Worm (Caenorhabditis elegans): ENCODE measurements around the gene cki-2.

ce11 chrII:7769254-7769653, 47.0 kb upstream of the cki-2 start:
- no peak for TF ChIP-seq nhr-6 (tag; optimal IDR thresholded peaks at IDR 0.05)
- TF ChIP-seq gmeb-1 (tag; optimal IDR thresholded peaks at IDR 0.05): no peak
- TF ChIP-seq elt-1 (tag; optimal IDR thresholded peaks at IDR 0.05): no peak
- TF ChIP-seq lin-13 (GFP tag; optimal IDR thresholded peaks at IDR 0.05): no peak
- no peak for TF ChIP-seq unc-62 (GFP tag; optimal IDR thresholded peaks at IDR 0.05)
- no peak for TF ChIP-seq dmd-4 (tag; optimal IDR thresholded peaks at IDR 0.05)
- TF ChIP-seq nhr-77 (tag; optimal IDR thresholded peaks at IDR 0.05): no peak
- no peak for TF ChIP-seq ama-1 (optimal IDR thresholded peaks at IDR 0.05)
- no peak for TF ChIP-seq sma-3 (GFP tag; optimal IDR thresholded peaks at IDR 0.05)
- no peak for TF ChIP-seq F13H6.1 (tag; optimal IDR thresholded peaks at IDR 0.05)
- TF ChIP-seq nhr-129 (tag; optimal IDR thresholded peaks at IDR 0.05): no peak
